Fruit fly (Drosophila melanogaster): ENCODE results near the gene CG43736.

The CG43736 gene

DNA sequence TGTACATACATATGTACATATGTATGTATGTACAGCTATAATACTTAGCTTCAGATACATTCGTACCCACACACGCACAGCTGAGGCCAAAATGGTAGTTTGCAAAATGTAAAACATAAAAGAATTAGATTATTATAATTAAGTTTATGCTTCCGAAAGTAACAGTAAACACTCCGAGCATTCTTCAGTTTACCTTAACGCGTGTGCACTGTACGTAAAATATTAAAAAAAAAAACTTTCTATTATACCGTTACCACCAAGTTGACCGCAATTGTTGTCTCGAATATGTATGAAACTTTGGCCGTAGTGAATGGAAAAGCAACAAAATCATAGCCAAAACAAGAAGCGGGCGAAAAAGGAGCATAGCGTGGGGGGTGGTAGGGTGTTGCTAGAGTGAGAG is 9.1 kb upstream of the CG43736 start (continued):
- no peak for TF ChIP-seq dsf (GFP tag; optimal IDR thresholded peaks at IDR 0.05; ENCODE audit: borderline replicate concordance)

- TF ChIP-seq Dif (GFP tag; optimal IDR thresholded peaks at IDR 0.05; ENCODE audit: partially characterized antibody): no peak
- TF ChIP-seq Rel (GFP tag; optimal IDR thresholded peaks at IDR 0.05): peak; percentile 44
- TF ChIP-seq Rel (tag; optimal IDR thresholded peaks at IDR 0.05): no peak
- peak; percentile 60 for TF ChIP-seq Vsx2 (GFP tag; optimal IDR thresholded peaks at IDR 0.05; ENCODE audit: partially characterized antibody)
- peak; percentile 35 for TF ChIP-seq N (GFP tag; optimal IDR thresholded peaks at IDR 0.05)
- TF ChIP-seq Sp1 (GFP tag; optimal IDR thresholded peaks at IDR 0.05): peak; percentile 94
- TF ChIP-seq Jra (GFP tag; optimal IDR thresholded peaks at IDR 0.05): peak; percentile 78
- TF ChIP-seq woc (GFP tag; optimal IDR thresholded peaks at IDR 0.05): peak; percentile 84
- no peak for TF ChIP-seq Hr83 (GFP tag; optimal IDR thresholded peaks at IDR 0.05; ENCODE audit: poor library complexity, severe bottlenecking)
- TF ChIP-seq Dfd (GFP tag; optimal IDR thresholded peaks at IDR 0.05): no peak
- no peak for TF ChIP-seq Abd-B (GFP tag; optimal IDR thresholded peaks at IDR 0.05)
- peak; percentile 75 for TF ChIP-seq brk (GFP tag; optimal IDR thresholded peaks at IDR 0.05)
- peak; percentile 87 for TF ChIP-seq OdsH (GFP tag; optimal IDR thresholded peaks at IDR 0.05)
- TF ChIP-seq dsf (GFP tag; optimal IDR thresholded peaks at IDR 0.05; ENCODE audit: borderline replicate concordance): no peak
- TF ChIP-seq sv (GFP tag; optimal IDR thresholded peaks at IDR 0.05): peak; percentile 87
- TF ChIP-seq usp (GFP tag; optimal IDR thresholded peaks at IDR 0.05): no peak
- TF ChIP-seq Hnf4 (GFP tag; optimal IDR thresholded peaks at IDR 0.05): peak; percentile 73
- no peak for TF ChIP-seq Myc (optimal IDR thresholded peaks at IDR 0.05)
- TF ChIP-seq pan (optimal IDR thresholded peaks at IDR 0.05): no peak
- peak in 1 of 2 experiments; percentile 90 for TF ChIP-seq foxo (GFP tag; optimal IDR thresholded peaks at IDR 0.05)
- TF ChIP-seq CrebA (GFP tag; optimal IDR thresholded peaks at IDR 0.05; ENCODE audit: borderline replicate concordance): no peak
- peak; percentile 55 for TF ChIP-seq dmrt93B (GFP tag; optimal IDR thresholded peaks at IDR 0.05)
- peak; percentile 15 for TF ChIP-seq CG9705 (GFP tag; optimal IDR thresholded peaks at IDR 0.05)
- no peak for TF ChIP-seq Hr78 (GFP tag; optimal IDR thresholded peaks at IDR 0.05)
- TF ChIP-seq jim (GFP tag; optimal IDR thresholded peaks at IDR 0.05): no peak
- no peak for TF ChIP-seq lola (GFP tag; optimal IDR thresholded peaks at IDR 0.05)
- peak; percentile 79 for TF ChIP-seq CG32264 (GFP tag; optimal IDR thresholded peaks at IDR 0.05)
- no peak for TF ChIP-seq tai (GFP tag; optimal IDR thresholded peaks at IDR 0.05)
- TF ChIP-seq dl (GFP tag; optimal IDR thresholded peaks at IDR 0.05; ENCODE audit: insufficient read depth in 1 of 2, partially characterized antibody in 2 of 2): no peak
- peak; percentile 62 for TF ChIP-seq sage (GFP tag; optimal IDR thresholded peaks at IDR 0.05)
- TF ChIP-seq psq (GFP tag; optimal IDR thresholded peaks at IDR 0.05): peak; percentile 67
- peak; percentile 85 for TF ChIP-seq HLH106 (tag; optimal IDR thresholded peaks at IDR 0.05)
- TF ChIP-seq rgr (GFP tag; optimal IDR thresholded peaks at IDR 0.05): peak; percentile 87
- peak; percentile 90 for TF ChIP-seq ey (GFP tag; optimal IDR thresholded peaks at IDR 0.05)
- TF ChIP-seq Mio (GFP tag; optimal IDR thresholded peaks at IDR 0.05): no peak
- TF ChIP-seq h (GFP tag; optimal IDR thresholded peaks at IDR 0.05): peak; percentile 77
- peak; percentile 91 for TF ChIP-seq br (GFP tag; optimal IDR thresholded peaks at IDR 0.05)
- no peak for TF ChIP-seq GATAd (GFP tag; optimal IDR thresholded peaks at IDR 0.05)
- peak; percentile 93 for TF ChIP-seq fru (GFP tag; optimal IDR thresholded peaks at IDR 0.05)
Measured at dm6 chrX:6855366-6856200, 8.1 kb upstream of the CG43736 start.

All from whole organism, wandering third instar larva.